Fruit fly (Drosophila melanogaster) whole organism, wandering third instar larva: ENCODE measurements around the gene Ide.

ENCODE experiments used
- CG32264 ChIP-seq: fragments of 200-800 bp; sonication (Bioruptor generic); optimal IDR thresholded peaks from 2 replicates; lab custom pipeline; 2016; ENCODE audit warnings: missing biosample characterization, missing genetic modification characterization
- CG9705 ChIP-seq: fragments of 200-800 bp; sonication (Bioruptor generic); optimal IDR thresholded peaks from 2 replicates; lab custom pipeline; 2018; ENCODE audit warnings: missing biosample characterization, mild to moderate bottlenecking, missing genetic modification characterization
- Dfd ChIP-seq: fragments of >200 bp; optimal IDR thresholded peaks from 2 replicates; lab custom pipeline; 2017; ENCODE audit warnings: missing biosample characterization, missing genetic modification characterization
- Dif ChIP-seq: fragments of 200-275, 200-300 bp; sonication (Bioruptor generic); optimal IDR thresholded peaks from 2 replicates; lab custom pipeline; 2018; ENCODE audit warnings: missing biosample characterization, missing genetic modification characterization; ENCODE audit not compliant: partially characterized antibody
- GATAd ChIP-seq: sonication (Bioruptor generic); optimal IDR thresholded peaks from 2 replicates; lab custom pipeline; 2016; ENCODE audit warnings: missing biosample characterization, missing genetic modification characterization
- HLH106 ChIP-seq: fragments of 200-800 bp; optimal IDR thresholded peaks from 3 replicates; lab custom pipeline; 2019; ENCODE audit warnings: missing biosample characterization, mild to moderate bottlenecking, missing genetic modification characterization, moderate library complexity
- Hnf4 ChIP-seq: fragments of 200-800 bp; sonication (Bioruptor generic); optimal IDR thresholded peaks from 2 replicates; lab custom pipeline; 2016; ENCODE audit warnings: missing biosample characterization, mild to moderate bottlenecking, missing genetic modification characterization
- Hr83 ChIP-seq: fragments of 200-300 bp; sonication (Bioruptor generic); optimal IDR thresholded peaks from 2 replicates; lab custom pipeline; 2016; ENCODE audit warnings: missing biosample characterization, mild to moderate bottlenecking, missing genetic modification characterization, moderate library complexity; ENCODE audit not compliant: poor library complexity, severe bottlenecking
- Mio ChIP-seq: sonication (Bioruptor generic); optimal IDR thresholded peaks from 2 replicates; lab custom pipeline; 2016; ENCODE audit warnings: missing biosample characterization, missing genetic modification characterization
- Myc ChIP-seq: fragments of >200 bp; optimal IDR thresholded peaks from 2 replicates; lab custom pipeline; 2017
- N ChIP-seq: fragments of >200 bp; optimal IDR thresholded peaks from 2 replicates; lab custom pipeline; 2018; ENCODE audit warnings: missing biosample characterization, missing external identifiers, missing genetic modification characterization
- OdsH ChIP-seq: fragments of 200-800 bp; sonication (Bioruptor generic); optimal IDR thresholded peaks from 2 replicates; lab custom pipeline; 2016; ENCODE audit warnings: missing biosample characterization, mild to moderate bottlenecking, missing genetic modification characterization
- Rel ChIP-seq, 2 experiments: fragments of 200-800 bp; sonication (Bioruptor generic) in 1 of 2; optimal IDR thresholded peaks; 2 replicates in 1 of 2; 3 replicates in 1 of 2; lab custom pipeline; 2016 to 2019; ENCODE audit warnings: mild to moderate bottlenecking in 2 of 2, missing biosample characterization in 2 of 2, missing genetic modification characterization in 2 of 2, moderate library complexity in 1 of 2
- Sp1 ChIP-seq: fragments of 200-800 bp; sonication (Bioruptor generic); optimal IDR thresholded peaks from 3 replicates; lab custom pipeline; 2019; ENCODE audit warnings: missing biosample characterization, mild to moderate bottlenecking, missing genetic modification characterization, moderate library complexity
- Vsx2 ChIP-seq: fragments of 200-300, 225-300 bp; sonication (Bioruptor generic); optimal IDR thresholded peaks from 2 replicates; lab custom pipeline; 2018; ENCODE audit warnings: missing biosample characterization, missing genetic modification characterization; ENCODE audit not compliant: partially characterized antibody
- br ChIP-seq: fragments of 200-800 bp; sonication (Bioruptor generic); optimal IDR thresholded peaks from 2 replicates; lab custom pipeline; 2016; ENCODE audit warnings: missing biosample characterization, missing genetic modification characterization
- brk ChIP-seq: fragments of 200-800 bp; sonication (Bioruptor generic); optimal IDR thresholded peaks from 2 replicates; lab custom pipeline; 2016; ENCODE audit warnings: missing biosample characterization, mild to moderate bottlenecking, missing genetic modification characterization
- dl ChIP-seq, 2 experiments: fragments of 175-275, 200-275 bp in 1 of 2; fragments of 200-275 bp in 1 of 2; sonication (Bioruptor generic); optimal IDR thresholded peaks; lab custom pipeline; 2018; ENCODE audit warnings: mild to moderate bottlenecking in 2 of 2, missing biosample characterization in 2 of 2, missing genetic modification characterization in 2 of 2, moderate library complexity in 2 of 2; ENCODE audit not compliant: partially characterized antibody in 2 of 2, insufficient read depth in 1 of 2
- dmrt93B ChIP-seq: fragments of 200-800 bp; sonication (Bioruptor generic); optimal IDR thresholded peaks from 2 replicates; lab custom pipeline; 2018; ENCODE audit warnings: missing biosample characterization, mild to moderate bottlenecking, missing genetic modification characterization
- dsf ChIP-seq: sonication (Bioruptor generic); optimal IDR thresholded peaks from 2 replicates; lab custom pipeline; 2016; ENCODE audit warnings: missing biosample characterization, missing genetic modification characterization, borderline replicate concordance
- ey ChIP-seq: fragments of 200-800 bp; sonication (Bioruptor generic); optimal IDR thresholded peaks from 2 replicates; lab custom pipeline; 2016; ENCODE audit warnings: missing biosample characterization, missing genetic modification characterization
- foxo ChIP-seq, 2 experiments: fragments of 200-800 bp; sonication (Bioruptor generic); optimal IDR thresholded peaks; 2 replicates in 1 of 2; 3 replicates in 1 of 2; lab custom pipeline; 2016 to 2017; ENCODE audit warnings: missing biosample characterization in 2 of 2, missing genetic modification characterization in 2 of 2
- fru ChIP-seq: fragments of 200-800 bp; sonication (Bioruptor generic); optimal IDR thresholded peaks from 3 replicates; lab custom pipeline; 2016; ENCODE audit warnings: missing biosample characterization, mild to moderate bottlenecking, missing genetic modification characterization
- h ChIP-seq: fragments of 200-800 bp; sonication (Bioruptor generic); optimal IDR thresholded peaks from 3 replicates; lab custom pipeline; 2016; ENCODE audit warnings: missing biosample characterization, mild to moderate bottlenecking, missing genetic modification characterization
- jim ChIP-seq: fragments of 175-275, 200-325 bp; sonication (Bioruptor generic); optimal IDR thresholded peaks from 2 replicates; lab custom pipeline; 2016; ENCODE audit warnings: missing biosample characterization, mild to moderate bottlenecking, missing genetic modification characterization
- psq ChIP-seq: fragments of 200-800 bp; sonication (Bioruptor generic); optimal IDR thresholded peaks from 3 replicates; lab custom pipeline; 2017; ENCODE audit warnings: missing biosample characterization, mild to moderate bottlenecking, missing genetic modification characterization, moderate library complexity
- rgr ChIP-seq: fragments of 200-800 bp; sonication (Bioruptor generic); optimal IDR thresholded peaks from 3 replicates; lab custom pipeline; 2016; ENCODE audit warnings: missing biosample characterization, mild to moderate bottlenecking, missing genetic modification characterization
- sage ChIP-seq: fragments of 200-800 bp; sonication (Bioruptor generic); optimal IDR thresholded peaks from 2 replicates; lab custom pipeline; 2016; ENCODE audit warnings: missing biosample characterization, mild to moderate bottlenecking, missing genetic modification characterization
- sv ChIP-seq: fragments of 200-800 bp; sonication (Bioruptor generic); optimal IDR thresholded peaks from 3 replicates; lab custom pipeline; 2016; ENCODE audit warnings: missing biosample characterization, missing genetic modification characterization
- tai ChIP-seq: sonication (Bioruptor generic); optimal IDR thresholded peaks from 2 replicates; lab custom pipeline; 2016; ENCODE audit warnings: missing biosample characterization, missing genetic modification characterization
- woc ChIP-seq: sonication (Bioruptor generic); optimal IDR thresholded peaks from 2 replicates; lab custom pipeline; 2016; ENCODE audit warnings: missing biosample characterization, mild to moderate bottlenecking, missing genetic modification characterization

Ide gene

DNA sequence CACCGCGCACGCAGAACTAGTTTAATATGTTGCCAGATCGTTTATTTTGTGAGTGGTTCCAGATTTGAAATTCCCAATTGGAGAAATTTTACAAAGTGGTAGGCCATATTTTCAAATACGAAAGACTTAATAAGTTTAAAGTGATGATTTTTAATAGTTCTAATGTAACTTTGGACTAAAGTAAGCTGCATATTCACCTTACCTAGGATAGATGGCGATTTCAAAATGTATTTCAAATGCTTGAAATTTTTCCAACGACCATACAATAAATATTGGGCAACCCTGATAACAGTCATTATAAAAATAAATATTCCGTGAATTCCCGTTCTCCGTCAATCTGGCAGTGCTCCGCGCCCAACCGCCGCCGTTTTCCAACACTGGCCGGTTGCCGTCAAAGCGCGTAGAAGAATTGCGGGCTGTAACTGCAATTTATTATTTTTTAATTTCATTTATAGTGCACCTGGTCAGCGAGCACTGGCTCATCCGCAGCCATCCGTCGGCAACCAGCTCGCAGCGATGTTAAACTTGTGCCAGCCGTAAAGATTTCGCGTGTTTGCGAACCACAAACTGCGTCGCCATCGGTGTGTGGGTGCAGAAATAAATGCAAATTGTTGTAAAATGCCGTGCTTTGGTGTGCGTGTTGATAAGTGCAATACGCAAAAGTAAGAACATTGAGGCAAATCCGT, at the start of gene Ide, which contains the start of gene RhoBTB:
Gene Ide, minus strand, starts transcription at position 19 of the 686 bp plus-strand sequence.
Gene RhoBTB, plus strand, starts transcription at position 365 of the 686 bp plus-strand sequence.
- TF ChIP-seq woc (GFP tag; lab: Kevin White, UChicago) (peak; percentile 83), br (GFP tag; lab: Kevin White, UChicago) (peak; percentile 81), CG32264 (GFP tag; lab: Kevin White, UChicago) (peak; percentile 25), Hr83 (GFP tag; lab: Kevin White, UChicago) (peak; percentile 37), rgr (GFP tag; lab: Kevin White, UChicago) (peak; percentile 83), CG9705 (GFP tag; lab: Kevin White, UChicago) (peak; percentile 86), Sp1 (GFP tag; lab: Kevin White, UChicago) (peak; percentile 77), dmrt93B (GFP tag; lab: Kevin White, UChicago) (peak; percentile 66), dsf (no peak), GATAd (GFP tag; lab: Kevin White, UChicago) (peak; percentile 33), fru (GFP tag; lab: Kevin White, UChicago) (peak; percentile 84), Hnf4 (GFP tag; lab: Kevin White, UChicago) (peak; percentile 66), HLH106 (peak; percentile 91), foxo (GFP tag; optimal IDR thresholded peaks at IDR 0.05; lab: Kevin White, UChicago) (peak; percentile 26 to 89), psq (GFP tag; lab: Kevin White, UChicago) (peak; percentile 69), tai (no peak), sv (GFP tag; lab: Kevin White, UChicago) (peak; percentile 86), sage (no peak), Dfd (GFP tag; lab: Kevin White, UChicago) (no peak), Rel (GFP tag; optimal IDR thresholded peaks at IDR 0.05; lab: Kevin White, UChicago) (no peak), Rel (tag; optimal IDR thresholded peaks at IDR 0.05; lab: Kevin White, UChicago) (peak; percentile 98), Vsx2 (GFP tag; lab: Kevin White, UChicago) (no peak), jim (GFP tag; lab: Kevin White, UChicago) (no peak), h (GFP tag; lab: Kevin White, UChicago) (peak; percentile 83), Mio (GFP tag; lab: Kevin White, UChicago) (no peak), brk (GFP tag; lab: Kevin White, UChicago) (no peak), Dif (GFP tag; lab: Kevin White, UChicago) (no peak), ey (peak; percentile 86), OdsH (peak; percentile 58)
- TF ChIP-seq, all 38 proteins: peak for 19

DNA sequence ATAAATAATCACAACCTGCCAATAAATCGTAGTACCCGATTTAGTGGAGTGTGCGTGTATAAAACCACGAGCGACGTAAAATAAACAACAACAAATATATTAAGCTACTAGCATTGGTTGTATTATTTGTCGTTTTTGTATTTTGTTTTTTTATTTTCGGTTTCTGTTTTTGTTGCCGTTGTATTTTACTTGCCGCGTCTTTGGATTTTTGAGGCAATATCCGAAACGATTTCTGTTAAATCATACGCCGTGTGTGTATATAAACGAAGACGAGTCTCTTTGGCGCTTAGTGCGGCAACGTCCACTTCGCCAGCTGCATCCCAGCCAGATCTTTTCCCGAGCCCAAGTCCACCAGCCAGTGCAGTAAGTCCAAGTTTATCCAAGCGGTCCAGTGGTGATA, 37.6 kb upstream of the Ide start, which contains the start of gene zye:
Gene zye, plus strand, starts transcription at position 301 of the 400 bp plus-strand sequence.
- TF ChIP-seq br (GFP tag; lab: Kevin White, UChicago) (no peak), fru (GFP tag; lab: Kevin White, UChicago) (no peak), rgr (GFP tag; lab: Kevin White, UChicago) (no peak), woc (GFP tag; lab: Kevin White, UChicago) (no peak), Dif (GFP tag; lab: Kevin White, UChicago) (no peak), brk (GFP tag; lab: Kevin White, UChicago) (no peak), Dfd (GFP tag; lab: Kevin White, UChicago) (no peak), dsf (no peak), CG9705 (GFP tag; lab: Kevin White, UChicago) (no peak), dl (GFP tag; optimal IDR thresholded peaks at IDR 0.05; lab: Kevin White, UChicago; ENCODE audit: insufficient read depth in 1 of 2, partially characterized antibody in 2 of 2) (no peak), sv (GFP tag; lab: Kevin White, UChicago) (no peak), Sp1 (GFP tag; lab: Kevin White, UChicago) (no peak), HLH106 (no peak)

DNA sequence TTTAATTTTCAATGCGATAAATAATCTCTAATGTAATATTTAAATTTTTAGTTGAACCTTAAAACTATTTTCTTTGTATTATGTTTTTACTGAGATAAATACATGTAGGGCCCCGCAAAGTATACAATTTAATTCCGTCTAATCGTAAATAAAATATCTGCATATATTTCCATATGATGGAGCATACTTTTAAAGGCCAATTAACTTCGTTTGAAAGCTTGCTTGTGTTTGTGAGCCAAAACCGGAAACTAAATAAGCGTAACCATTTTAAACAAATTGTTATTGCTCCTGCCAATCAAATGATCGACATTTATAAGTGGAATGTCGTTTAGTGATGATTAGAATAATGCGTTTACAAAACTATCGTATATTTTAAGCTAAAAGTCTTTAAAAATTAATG, 35.1 kb upstream of the Ide start:
- TF ChIP-seq Hr83 (GFP tag; lab: Kevin White, UChicago) (no peak), fru (GFP tag; lab: Kevin White, UChicago) (peak; percentile 2), Vsx2 (GFP tag; lab: Kevin White, UChicago) (peak; percentile 93), Myc (peak; percentile 27), rgr (GFP tag; lab: Kevin White, UChicago) (peak; percentile 7), N (GFP tag; lab: Kevin White, UChicago) (peak; percentile 11), brk (GFP tag; lab: Kevin White, UChicago) (no peak)
- TF ChIP-seq, all 38 proteins: peak for 5
